Worm (Caenorhabditis elegans): ENCODE measurements around the gene try-14.

Gene try-14

ce11 chrX:7495491-7495890 lies at the start of gene try-14:
TSS of gene try-14 (minus strand) at chrX:7495591.
- TF ChIP-seq nhr-11 (tag; optimal IDR thresholded peaks at IDR 0.05) = no peak
- TF ChIP-seq lin-13 (GFP tag; optimal IDR thresholded peaks at IDR 0.05) = no peak
- no peak for TF ChIP-seq lin-11 (tag; optimal IDR thresholded peaks at IDR 0.05)
- no peak for TF ChIP-seq gmeb-1 (tag; optimal IDR thresholded peaks at IDR 0.05)
- TF ChIP-seq nhr-6 (tag; optimal IDR thresholded peaks at IDR 0.05) = no peak
- no peak for TF ChIP-seq ztf-4 (tag; optimal IDR thresholded peaks at IDR 0.05)
- no peak for TF ChIP-seq ztf-11 (tag; optimal IDR thresholded peaks at IDR 0.05)
- no peak for TF ChIP-seq peb-1 (tag; optimal IDR thresholded peaks at IDR 0.05)

- TF ChIP-seq dmd-4 (tag; optimal IDR thresholded peaks at IDR 0.05) (no peak), mbf-1 (tag; optimal IDR thresholded peaks at IDR 0.05) (no peak), ama-1 (optimal IDR thresholded peaks at IDR 0.05) (no peak), mdl-1 (tag; optimal IDR thresholded peaks at IDR 0.05) (no peak), C34F6.9 (tag; optimal IDR thresholded peaks at IDR 0.05) (no peak), lsy-2 (tag; optimal IDR thresholded peaks at IDR 0.05) (no peak), nhr-237 (tag; optimal IDR thresholded peaks at IDR 0.05) (no peak), ztf-1 (GFP tag; conservative IDR thresholded peaks at IDR 0.05) (no peak), snpc-4 (tag; optimal IDR thresholded peaks at IDR 0.05) (no peak), nhr-10 (tag; optimal IDR thresholded peaks at IDR 0.05) (no peak), ztf-11 (tag; optimal IDR thresholded peaks at IDR 0.05) (no peak), nhr-25 (tag; optimal IDR thresholded peaks at IDR 0.05) (no peak), sma-3 (GFP tag; optimal IDR thresholded peaks at IDR 0.05) (no peak), unc-55 (GFP tag; optimal IDR thresholded peaks at IDR 0.05) (no peak), nhr-11 (tag; optimal IDR thresholded peaks at IDR 0.05) (no peak), mab-5 (tag; optimal IDR thresholded peaks at IDR 0.05) (no peak), ceh-16 (tag; optimal IDR thresholded peaks at IDR 0.05) (no peak)
Observed at ce11 chrX:7541078-7541477, 45.7 kb upstream of the try-14 start.

ce11 chrX:7540033-7540432 lies 44.6 kb upstream of the try-14 start, which contains the start of gene glb-16:
TSS of gene glb-16 (minus strand) at chrX:7540133.
- no peak for TF ChIP-seq R02D3.7 (tag; optimal IDR thresholded peaks at IDR 0.05)
- TF ChIP-seq nhr-21 (tag; optimal IDR thresholded peaks at IDR 0.05) = no peak
- no peak for TF ChIP-seq gmeb-1 (tag; optimal IDR thresholded peaks at IDR 0.05)
- TF ChIP-seq snpc-4 (tag; optimal IDR thresholded peaks at IDR 0.05) = no peak
- TF ChIP-seq unc-62 (GFP tag; optimal IDR thresholded peaks at IDR 0.05) = no peak
- no peak for TF ChIP-seq lin-11 (tag; optimal IDR thresholded peaks at IDR 0.05)

- TF ChIP-seq zag-1 (tag; optimal IDR thresholded peaks at IDR 0.05) = no peak
- no peak for TF ChIP-seq alr-1 (tag; optimal IDR thresholded peaks at IDR 0.05)
- no peak for TF ChIP-seq unc-62 (GFP tag; optimal IDR thresholded peaks at IDR 0.05)
- no peak for TF ChIP-seq mbf-1 (tag; optimal IDR thresholded peaks at IDR 0.05)
- TF ChIP-seq sma-9 (GFP tag; optimal IDR thresholded peaks at IDR 0.05) = peak; percentile 4
- TF ChIP-seq sma-9 (tag; optimal IDR thresholded peaks at IDR 0.05) = no peak
- no peak for TF ChIP-seq nhr-11 (tag; optimal IDR thresholded peaks at IDR 0.05)
- TF ChIP-seq F13H6.1 (tag; optimal IDR thresholded peaks at IDR 0.05) = no peak
- no peak for TF ChIP-seq lsy-2 (tag; optimal IDR thresholded peaks at IDR 0.05)
- no peak for TF ChIP-seq mdl-1 (tag; optimal IDR thresholded peaks at IDR 0.05)
- no peak for TF ChIP-seq elt-3 (tag; optimal IDR thresholded peaks at IDR 0.05)
- TF ChIP-seq elt-1 (tag; optimal IDR thresholded peaks at IDR 0.05) = peak; percentile 65
- no peak for TF ChIP-seq nhr-6 (tag; optimal IDR thresholded peaks at IDR 0.05)
- no peak for TF ChIP-seq nhr-23 (tag; optimal IDR thresholded peaks at IDR 0.05)
- no peak for TF ChIP-seq ceh-82 (tag; optimal IDR thresholded peaks at IDR 0.05)
- TF ChIP-seq R02D3.7 (tag; optimal IDR thresholded peaks at IDR 0.05) = no peak
- peak; percentile 35 for TF ChIP-seq nhr-21 (tag; optimal IDR thresholded peaks at IDR 0.05)
- no peak for TF ChIP-seq ceh-16 (tag; optimal IDR thresholded peaks at IDR 0.05)
- TF ChIP-seq ztf-1 (GFP tag; conservative IDR thresholded peaks at IDR 0.05) = no peak
- no peak for TF ChIP-seq nhr-77 (tag; optimal IDR thresholded peaks at IDR 0.05)
- TF ChIP-seq lin-11 (tag; optimal IDR thresholded peaks at IDR 0.05) = no peak
- no peak for TF ChIP-seq aly-2 (tag; optimal IDR thresholded peaks at IDR 0.05)
Observed at ce11 chrX:7537742-7538268, 42.4 kb upstream of the try-14 start, which contains the start of gene dpy-7. TSS of gene dpy-7 (minus strand) at chrX:7537792.

- no peak for TF ChIP-seq skn-1 (tag; optimal IDR thresholded peaks at IDR 0.05)
- TF ChIP-seq nhr-6 (tag; optimal IDR thresholded peaks at IDR 0.05) = no peak
- no peak for TF ChIP-seq snpc-4 (tag; optimal IDR thresholded peaks at IDR 0.05)
- no peak for TF ChIP-seq aly-2 (tag; optimal IDR thresholded peaks at IDR 0.05)
Observed at ce11 chrX:7536869-7537268, 41.5 kb upstream of the try-14 start.

Data from whole organism, L2 larva.